Fruit fly (Drosophila melanogaster): ENCODE results near the gene Sfp24Ba.

Gene Sfp24Ba

dm6 chr2L:3628819-3629218, 39.5 kb downstream of the Sfp24Ba start (continued):
- TF ChIP-seq CG6689 (GFP tag; IDR thresholded peaks at IDR 0.05) = peak; percentile 45
- TF ChIP-seq ind (GFP tag; optimal IDR thresholded peaks at IDR 0.05) = peak; percentile 22
- peak; percentile 95 for TF ChIP-seq CG3407 (GFP tag; optimal IDR thresholded peaks at IDR 0.05)
- TF ChIP-seq CG9215 (GFP tag; IDR thresholded peaks at IDR 0.05) = no peak
- TF ChIP-seq CG12155 (GFP tag; optimal IDR thresholded peaks at IDR 0.05) = no peak
- TF ChIP-seq Hey (tag; optimal IDR thresholded peaks at IDR 0.05) = peak; percentile 84
- TF ChIP-seq CG8478 (optimal IDR thresholded peaks at IDR 0.05) = no peak
- peak; percentile 84 for TF ChIP-seq CG10543 (GFP tag; optimal IDR thresholded peaks at IDR 0.05)
- peak; percentile 59 for TF ChIP-seq CG13894 (tag; optimal IDR thresholded peaks at IDR 0.05)
- peak; percentile 73 for TF ChIP-seq slp2 (GFP tag; optimal IDR thresholded peaks at IDR 0.05)
- TF ChIP-seq CG7786 (GFP tag; optimal IDR thresholded peaks at IDR 0.05) = peak; percentile 62
- TF ChIP-seq Hsf (GFP tag; optimal IDR thresholded peaks at IDR 0.05) = no peak
- TF ChIP-seq scrt (GFP tag; optimal IDR thresholded peaks at IDR 0.05) = peak; percentile 76
- TF ChIP-seq sr (GFP tag; IDR thresholded peaks at IDR 0.05) = no peak
- TF ChIP-seq CG1529 (GFP tag; optimal IDR thresholded peaks at IDR 0.05) = peak; percentile 87
- TF ChIP-seq CG9609 (GFP tag; optimal IDR thresholded peaks at IDR 0.05) = peak; percentile 44
- peak; percentile 23 for TF ChIP-seq CG11723 (GFP tag; optimal IDR thresholded peaks at IDR 0.05)
- peak; percentile 80 for TF ChIP-seq cato (GFP tag; optimal IDR thresholded peaks at IDR 0.05; ENCODE audit: borderline replicate concordance)
- no peak for TF ChIP-seq zfh2 (GFP tag; optimal IDR thresholded peaks at IDR 0.05)
- TF ChIP-seq CG4360 (GFP tag; IDR thresholded peaks at IDR 0.05) = peak; percentile 66
- TF ChIP-seq Dek (tag; optimal IDR thresholded peaks at IDR 0.05) = peak; percentile 30
- TF ChIP-seq pho (GFP tag; optimal IDR thresholded peaks at IDR 0.05) = no peak
- TF ChIP-seq CG31388 (GFP tag; optimal IDR thresholded peaks at IDR 0.05) = no peak
- TF ChIP-seq slou (GFP tag; optimal IDR thresholded peaks at IDR 0.05) = no peak
- no peak for TF ChIP-seq CG3995 (GFP tag; optimal IDR thresholded peaks at IDR 0.05)
- TF ChIP-seq CG32772 (GFP tag; IDR thresholded peaks at IDR 0.05) = no peak
- TF ChIP-seq onecut (GFP tag; IDR thresholded peaks at IDR 0.05) = no peak
- peak; percentile 86 for TF ChIP-seq gce (GFP tag; IDR thresholded peaks at IDR 0.05)
- no peak for TF ChIP-seq amos (GFP tag; IDR thresholded peaks at IDR 0.05; ENCODE audit: partially characterized antibody)
- TF ChIP-seq CG5953 (GFP tag; IDR thresholded peaks at IDR 0.05) = 0 out of 2 replicates have a peak, but pooled peaks have one; percentile 35
- TF ChIP-seq CG13123 (GFP tag; optimal IDR thresholded peaks at IDR 0.05) = peak; percentile 51
- peak; percentile 81 for TF ChIP-seq gro (GFP tag; optimal IDR thresholded peaks at IDR 0.05)
- TF ChIP-seq Poxn (GFP tag; IDR thresholded peaks at IDR 0.05) = no peak
- peak; percentile 91 for TF ChIP-seq Asciz (GFP tag; optimal IDR thresholded peaks at IDR 0.05)
- no peak for TF ChIP-seq Fer2 (tag; optimal IDR thresholded peaks at IDR 0.05)
- peak; percentile 47 for TF ChIP-seq HmgZ (tag; optimal IDR thresholded peaks at IDR 0.05)
- TF ChIP-seq corto (GFP tag; optimal IDR thresholded peaks at IDR 0.05) = no peak
- TF ChIP-seq Atf3 (GFP tag; optimal IDR thresholded peaks at IDR 0.05) = peak; percentile 85
- TF ChIP-seq CG4424 (GFP tag; optimal IDR thresholded peaks at IDR 0.05) = peak; percentile 64
- no peak for TF ChIP-seq E2f2 (GFP tag; IDR thresholded peaks at IDR 0.05)
- TF ChIP-seq Kr (GFP tag; optimal IDR thresholded peaks at IDR 0.05) = peak; percentile 98
- peak; percentile 72 for TF ChIP-seq CG31365 (tag; optimal IDR thresholded peaks at IDR 0.05)
- peak; percentile 74 for TF ChIP-seq CG17359 (tag; optimal IDR thresholded peaks at IDR 0.05)
- no peak for TF ChIP-seq CG8765 (GFP tag; IDR thresholded peaks at IDR 0.05)
- peak; percentile 72; the same call in 2 of the 3 replicates for TF ChIP-seq z (GFP tag; IDR thresholded peaks at IDR 0.05)
- peak; percentile 45; the same call in 1 of the 2 replicates for TF ChIP-seq CG43689 (GFP tag; IDR thresholded peaks at IDR 0.05)
- peak in 1 of 2 experiments; percentile 43 for TF ChIP-seq crp (GFP tag; optimal IDR thresholded peaks at IDR 0.05)
- TF ChIP-seq emc (GFP tag; optimal IDR thresholded peaks at IDR 0.05) = no peak
- TF ChIP-seq Fer3 (tag; optimal IDR thresholded peaks at IDR 0.05) = peak; percentile 73
- peak; percentile 87 for TF ChIP-seq CG4328 (GFP tag; optimal IDR thresholded peaks at IDR 0.05)
- TF ChIP-seq bbx (GFP tag; IDR thresholded peaks at IDR 0.05; ENCODE audit: partially characterized antibody) = no peak
- TF ChIP-seq kay (GFP tag; optimal IDR thresholded peaks at IDR 0.05) = peak; percentile 78
